Fruit fly (Drosophila melanogaster): ENCODE results near the gene Msp300.

- TF ChIP-seq CG12769 (tag; optimal IDR thresholded peaks at IDR 0.05), result no peak
- TF ChIP-seq CG1024 (GFP tag; IDR thresholded peaks at IDR 0.05), result no peak
- no peak for TF ChIP-seq Sox102F (GFP tag; optimal IDR thresholded peaks at IDR 0.05)
- TF ChIP-seq tna (GFP tag; IDR thresholded peaks at IDR 0.05; ENCODE audit: partially characterized antibody), result no peak
- TF ChIP-seq D (optimal IDR thresholded peaks at IDR 0.05), result no peak
- TF ChIP-seq D (GFP tag; optimal IDR thresholded peaks at IDR 0.05), result no peak
- TF ChIP-seq CG7745 (tag; optimal IDR thresholded peaks at IDR 0.05), result no peak
- no peak for TF ChIP-seq CG18599 (GFP tag; optimal IDR thresholded peaks at IDR 0.05)
- no peak for TF ChIP-seq CG10959 (GFP tag; IDR thresholded peaks at IDR 0.05)
- TF ChIP-seq CG3995 (GFP tag; optimal IDR thresholded peaks at IDR 0.05), result no peak
- TF ChIP-seq CG12391 (tag; optimal IDR thresholded peaks at IDR 0.05), result no peak
- TF ChIP-seq Scr (GFP tag; IDR thresholded peaks at IDR 0.05; ENCODE audit: partially characterized antibody), result no peak
- no peak for TF ChIP-seq HmgD (GFP tag; optimal IDR thresholded peaks at IDR 0.05)
- TF ChIP-seq CG34422 (GFP tag; IDR thresholded peaks at IDR 0.05), result no peak
- TF ChIP-seq vnd (GFP tag; IDR thresholded peaks at IDR 0.05; ENCODE audit: partially characterized antibody), result no peak
These were observed 115.8 kb downstream of the Msp300 start, which contains the start of the genes CG14034 and TpnC25D for dm6 chr2L:5216442-5216841.

All from whole organism, embryonic.